Worm (Caenorhabditis elegans) whole organism, young adult: ENCODE data around the gene math-45.

Experiments used
- F57C9.4 ChIP-seq: sonication (generic microtip); optimal IDR thresholded peaks from 2 replicates; lab custom pipeline; 2017; ENCODE audit warnings: mild to moderate bottlenecking, missing genetic modification characterization, missing compliant biosample characterization
- attf-5 ChIP-seq: fragments of 200-800 bp; sonication (Bioruptor generic); optimal IDR thresholded peaks from 2 replicates; lab custom pipeline; 2018; ENCODE audit warnings: mild to moderate bottlenecking, missing genetic modification characterization, missing compliant biosample characterization
- cebp-1 ChIP-seq, 2 experiments: fragments of 200-800 bp in 1 of 2; sonication (Bioruptor generic) in 1 of 2; sonication (generic microtip) in 1 of 2; IDR thresholded peaks in 1 of 2; optimal IDR thresholded peaks in 1 of 2; 2 replicates each; pipeline versions ENCODE4 v1.3.6 to Lab custom; 2017 to 2022; ENCODE audit warnings: missing compliant biosample characterization in 2 of 2, missing genetic modification characterization in 2 of 2, mild to moderate bottlenecking in 1 of 2, missing genetic modification reagents in 1 of 2, moderate library complexity in 1 of 2
- egrh-3 ChIP-seq: fragments of 200-800 bp; sonication (Bioruptor generic); IDR thresholded peaks from 2 replicates; pipeline ENCODE4 v1.3.6; 2022; ENCODE audit warnings: missing genetic modification reagents, missing genetic modification characterization, missing compliant biosample characterization
- fkh-3 ChIP-seq: sonication (generic microtip); optimal IDR thresholded peaks from 2 replicates; lab custom pipeline; 2016; ENCODE audit warnings: mild to moderate bottlenecking, missing genetic modification characterization, missing compliant biosample characterization
- nfyb-1 ChIP-seq: fragments of 200-800 bp; sonication (Bioruptor generic); IDR thresholded peaks from 2 replicates; pipeline ENCODE4 v1.3.6; 2022; ENCODE audit warnings: missing genetic modification reagents, missing genetic modification characterization, missing compliant biosample characterization

ce11 chrII:1503663-1504062 lies 13.6 kb downstream of the math-45 start:
- TF ChIP-seq cebp-1 (GFP tag; IDR thresholded peaks at IDR 0.05; lab: Robert Waterston, UW) (no peak), cebp-1 (tag; optimal IDR thresholded peaks at IDR 0.05; lab: Kevin White, UChicago) (no peak), attf-5 (no peak), F57C9.4 (tag; lab: Kevin White, UChicago) (no peak), nfyb-1 (no peak), fkh-3 (no peak), egrh-3 (GFP tag; lab: Robert Waterston, UW) (no peak)
